Worm (Caenorhabditis elegans) whole organism, L4/young adult: ENCODE data around the gene srx-68.

Experiments used
- W03F9.2 ChIP-seq: fragments of 150-350 bp; optimal IDR thresholded peaks from 2 replicates; lab custom pipeline; 2014; ENCODE audit warnings: missing biosample characterization, missing genetic modification characterization
- dao-5 ChIP-seq: sonication (generic microtip); optimal IDR thresholded peaks from 2 replicates; lab custom pipeline; 2016; ENCODE audit warnings: missing genotype, missing genetic modification characterization, moderate library complexity, missing compliant biosample characterization
- him-1 ChIP-seq: sonication (generic microtip); optimal IDR thresholded peaks from 2 replicates; lab custom pipeline; 2016; ENCODE audit warnings: missing genotype, missing genetic modification reagents, missing genetic modification characterization, missing compliant biosample characterization

DNA sequence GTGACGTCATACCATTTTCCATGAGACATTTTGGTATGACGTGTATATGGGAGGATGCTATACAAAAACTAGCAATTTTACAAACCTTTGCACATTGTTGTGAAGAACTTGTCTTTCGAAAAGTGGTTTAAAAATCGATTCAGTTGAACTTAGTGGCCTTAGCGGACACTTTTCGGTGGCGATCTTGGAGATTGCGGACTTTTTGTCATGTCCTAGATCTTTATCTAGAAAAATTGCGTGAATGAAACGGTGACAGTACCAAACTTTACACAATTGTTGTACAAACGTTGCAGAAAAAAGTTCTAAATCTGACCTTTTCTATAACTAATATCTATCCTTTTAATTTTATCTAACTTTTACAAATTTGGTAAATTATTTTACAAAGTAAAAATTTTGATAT, 47.3 kb upstream of the srx-68 start:
- TF ChIP-seq him-1 (tag; lab: Kevin White, UChicago) (no peak), W03F9.2 (tag; lab: Kevin White, UChicago) (no peak), dao-5 (tag; lab: Kevin White, UChicago) (no peak)
